Fruit fly (Drosophila melanogaster): ENCODE data around the gene CG9886.

DNA sequence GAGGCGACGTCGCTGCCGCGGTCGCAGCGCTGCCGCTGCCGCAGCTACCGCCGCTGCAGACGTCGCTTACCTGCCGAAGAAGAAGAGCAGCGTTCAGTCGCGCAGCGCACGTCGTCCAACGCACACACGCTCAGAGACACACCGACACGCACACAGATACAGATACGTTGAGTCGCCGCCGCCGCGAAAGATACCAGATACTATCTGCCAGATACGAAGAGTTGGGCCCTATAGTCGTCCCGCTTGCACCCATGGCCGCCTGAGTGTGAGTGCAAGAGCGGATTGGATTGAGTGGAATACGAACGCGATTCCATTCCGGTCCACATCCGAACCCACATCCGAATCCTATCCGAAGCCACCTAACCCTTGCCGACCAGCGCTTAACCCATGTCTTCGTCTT is 34.0 kb downstream of the CG9886 start:
- TF ChIP-seq Abd-B (GFP tag; optimal IDR thresholded peaks at IDR 0.05) (no peak), psq (GFP tag; optimal IDR thresholded peaks at IDR 0.05) (no peak), woc (GFP tag; optimal IDR thresholded peaks at IDR 0.05) (no peak), N (GFP tag; optimal IDR thresholded peaks at IDR 0.05) (no peak), h (GFP tag; optimal IDR thresholded peaks at IDR 0.05) (no peak)

Data from whole organism, wandering third instar larva.